Worm (Caenorhabditis elegans): ENCODE data around the gene col-164.
A peak's percentile ranks its signal among the peaks of the same experiment; 100 is the strongest.

col-164 gene

ce11 chrX:2079536-2079935, 13.7 kb upstream of the col-164 start, which contains the start of gene F49H12.4:
Gene F49H12.4 (plus strand): TSS chrX:2079836.
- TF ChIP-seq cog-1 (tag; optimal IDR thresholded peaks at IDR 0.05) (no peak), ztf-23 (GFP tag; IDR thresholded peaks at IDR 0.05) (no peak), T22C8.4 (GFP tag; IDR thresholded peaks at IDR 0.05) (no peak), ztf-29 (GFP tag; IDR thresholded peaks at IDR 0.05) (no peak), tab-1 (GFP tag; IDR thresholded peaks at IDR 0.05) (no peak), ref-1 (GFP tag; conservative IDR thresholded peaks at IDR 0.05) (no peak), med-1 (GFP tag; optimal IDR thresholded peaks at IDR 0.05; ENCODE audit: insufficient read depth) (no peak), klf-2 (GFP tag; conservative IDR thresholded peaks at IDR 0.05) (no peak), flt-1 (GFP tag; IDR thresholded peaks at IDR 0.05) (no peak)

- TF ChIP-seq ztf-23 (GFP tag; IDR thresholded peaks at IDR 0.05) (no peak), tab-1 (GFP tag; IDR thresholded peaks at IDR 0.05) (no peak), med-1 (GFP tag; optimal IDR thresholded peaks at IDR 0.05; ENCODE audit: insufficient read depth) (no peak), klf-2 (GFP tag; conservative IDR thresholded peaks at IDR 0.05) (no peak), cog-1 (tag; optimal IDR thresholded peaks at IDR 0.05) (no peak), ztf-29 (GFP tag; IDR thresholded peaks at IDR 0.05) (no peak), ref-1 (GFP tag; conservative IDR thresholded peaks at IDR 0.05) (no peak), T22C8.4 (GFP tag; IDR thresholded peaks at IDR 0.05) (no peak), flt-1 (GFP tag; IDR thresholded peaks at IDR 0.05) (no peak)
Measured at ce11 chrX:2084019-2084418, 9.2 kb upstream of the col-164 start, which contains the start of gene F49H12.3. Gene F49H12.3 (plus strand): TSS chrX:2084375.

- TF ChIP-seq flt-1 (GFP tag; IDR thresholded peaks at IDR 0.05): no peak
- no peak for TF ChIP-seq med-1 (GFP tag; optimal IDR thresholded peaks at IDR 0.05; ENCODE audit: insufficient read depth)
- TF ChIP-seq ref-1 (GFP tag; conservative IDR thresholded peaks at IDR 0.05): no peak
- no peak for TF ChIP-seq ztf-29 (GFP tag; IDR thresholded peaks at IDR 0.05)
- no peak for TF ChIP-seq cog-1 (tag; optimal IDR thresholded peaks at IDR 0.05)
- no peak for TF ChIP-seq T22C8.4 (GFP tag; IDR thresholded peaks at IDR 0.05)
- no peak for TF ChIP-seq tab-1 (GFP tag; IDR thresholded peaks at IDR 0.05)
- no peak for TF ChIP-seq ztf-23 (GFP tag; IDR thresholded peaks at IDR 0.05)
- TF ChIP-seq klf-2 (GFP tag; conservative IDR thresholded peaks at IDR 0.05): no peak
Measured at ce11 chrX:2084988-2085387, 8.3 kb upstream of the col-164 start, which contains the start of gene F49H12.2. Gene F49H12.2 (plus strand): TSS chrX:2085288.

- TF ChIP-seq tab-1 (GFP tag; IDR thresholded peaks at IDR 0.05): no peak
- TF ChIP-seq flt-1 (GFP tag; IDR thresholded peaks at IDR 0.05): no peak
- no peak for TF ChIP-seq T22C8.4 (GFP tag; IDR thresholded peaks at IDR 0.05)
- TF ChIP-seq med-1 (GFP tag; optimal IDR thresholded peaks at IDR 0.05; ENCODE audit: insufficient read depth): no peak
- no peak for TF ChIP-seq cog-1 (tag; optimal IDR thresholded peaks at IDR 0.05)
- TF ChIP-seq ztf-29 (GFP tag; IDR thresholded peaks at IDR 0.05): no peak
- TF ChIP-seq ref-1 (GFP tag; conservative IDR thresholded peaks at IDR 0.05): no peak
- no peak for TF ChIP-seq ztf-23 (GFP tag; IDR thresholded peaks at IDR 0.05)
- no peak for TF ChIP-seq klf-2 (GFP tag; conservative IDR thresholded peaks at IDR 0.05)
Measured at ce11 chrX:2085494-2085893, 7.8 kb upstream of the col-164 start.

- TF ChIP-seq cog-1 (tag; optimal IDR thresholded peaks at IDR 0.05) (no peak), klf-2 (GFP tag; conservative IDR thresholded peaks at IDR 0.05) (no peak), ztf-29 (GFP tag; IDR thresholded peaks at IDR 0.05) (no peak), ref-1 (GFP tag; conservative IDR thresholded peaks at IDR 0.05) (no peak), ztf-23 (GFP tag; IDR thresholded peaks at IDR 0.05) (no peak), flt-1 (GFP tag; IDR thresholded peaks at IDR 0.05) (no peak), tab-1 (GFP tag; IDR thresholded peaks at IDR 0.05) (no peak), T22C8.4 (GFP tag; IDR thresholded peaks at IDR 0.05) (no peak), med-1 (GFP tag; optimal IDR thresholded peaks at IDR 0.05; ENCODE audit: insufficient read depth) (no peak)
Measured at ce11 chrX:2087716-2088115, 5.6 kb upstream of the col-164 start.

ce11 chrX:2089434-2089833, 3.8 kb upstream of the col-164 start, which contains the start of gene lsy-2:
Gene lsy-2 (plus strand): TSS chrX:2089704.
- TF ChIP-seq med-1 (GFP tag; optimal IDR thresholded peaks at IDR 0.05; ENCODE audit: insufficient read depth): no peak
- 0 out of 2 replicates have a peak, but pooled peaks have one; percentile 19 for TF ChIP-seq ztf-23 (GFP tag; IDR thresholded peaks at IDR 0.05)
- TF ChIP-seq flt-1 (GFP tag; IDR thresholded peaks at IDR 0.05): no peak
- no peak for TF ChIP-seq klf-2 (GFP tag; conservative IDR thresholded peaks at IDR 0.05)
- 0 out of 2 replicates have a peak, but pooled peaks have one; percentile 17 for TF ChIP-seq ztf-29 (GFP tag; IDR thresholded peaks at IDR 0.05)
- TF ChIP-seq cog-1 (tag; optimal IDR thresholded peaks at IDR 0.05): no peak

- peak; percentile 68; the same call in 1 of the 2 replicates for TF ChIP-seq T22C8.4 (GFP tag; IDR thresholded peaks at IDR 0.05)
- no peak for TF ChIP-seq med-1 (GFP tag; optimal IDR thresholded peaks at IDR 0.05; ENCODE audit: insufficient read depth)
Measured at ce11 chrX:2090493-2090892, 2.8 kb upstream of the col-164 start.

ce11 chrX:2094094-2094493, 825 bp downstream of the col-164 start:
- TF ChIP-seq ref-1 (GFP tag; conservative IDR thresholded peaks at IDR 0.05) (no peak), ztf-29 (GFP tag; IDR thresholded peaks at IDR 0.05) (no peak), ztf-23 (GFP tag; IDR thresholded peaks at IDR 0.05) (no peak), klf-2 (GFP tag; conservative IDR thresholded peaks at IDR 0.05) (no peak), T22C8.4 (GFP tag; IDR thresholded peaks at IDR 0.05) (no peak), tab-1 (GFP tag; IDR thresholded peaks at IDR 0.05) (no peak), med-1 (GFP tag; optimal IDR thresholded peaks at IDR 0.05; ENCODE audit: insufficient read depth) (no peak), flt-1 (GFP tag; IDR thresholded peaks at IDR 0.05) (no peak), cog-1 (tag; optimal IDR thresholded peaks at IDR 0.05) (no peak)

ce11 chrX:2096804-2097203, 3.5 kb downstream of the col-164 start, which contains the start of gene T21D9.2:
Gene T21D9.2 (minus strand): TSS chrX:2096904.
- TF ChIP-seq tab-1 (GFP tag; IDR thresholded peaks at IDR 0.05) (no peak), ztf-29 (GFP tag; IDR thresholded peaks at IDR 0.05) (no peak), ref-1 (GFP tag; conservative IDR thresholded peaks at IDR 0.05) (no peak), ztf-23 (GFP tag; IDR thresholded peaks at IDR 0.05) (no peak), klf-2 (GFP tag; conservative IDR thresholded peaks at IDR 0.05) (no peak), med-1 (GFP tag; optimal IDR thresholded peaks at IDR 0.05; ENCODE audit: insufficient read depth) (no peak), T22C8.4 (GFP tag; IDR thresholded peaks at IDR 0.05) (no peak), cog-1 (tag; optimal IDR thresholded peaks at IDR 0.05) (no peak), flt-1 (GFP tag; IDR thresholded peaks at IDR 0.05) (no peak)

- no peak for TF ChIP-seq ztf-23 (GFP tag; IDR thresholded peaks at IDR 0.05)
- no peak for TF ChIP-seq klf-2 (GFP tag; conservative IDR thresholded peaks at IDR 0.05)
- TF ChIP-seq tab-1 (GFP tag; IDR thresholded peaks at IDR 0.05): no peak
- TF ChIP-seq med-1 (GFP tag; optimal IDR thresholded peaks at IDR 0.05; ENCODE audit: insufficient read depth): no peak
- no peak for TF ChIP-seq flt-1 (GFP tag; IDR thresholded peaks at IDR 0.05)
- no peak for TF ChIP-seq ref-1 (GFP tag; conservative IDR thresholded peaks at IDR 0.05)
- TF ChIP-seq cog-1 (tag; optimal IDR thresholded peaks at IDR 0.05): no peak
- no peak for TF ChIP-seq T22C8.4 (GFP tag; IDR thresholded peaks at IDR 0.05)
- no peak for TF ChIP-seq ztf-29 (GFP tag; IDR thresholded peaks at IDR 0.05)
Measured at ce11 chrX:2099002-2099401, 5.7 kb downstream of the col-164 start.

Measured in whole organism, midembryonic.